Worm (Caenorhabditis elegans) whole organism, dauer: ENCODE measurements around the gene nmad-1.

Experiments
- unc-62 ChIP-seq: sonication (generic microtip); optimal IDR thresholded peaks from 2 replicates; lab custom pipeline; 2017; ENCODE audit warnings: missing biosample characterization, missing genetic modification reagents, missing genetic modification characterization

nmad-1 gene

DNA sequence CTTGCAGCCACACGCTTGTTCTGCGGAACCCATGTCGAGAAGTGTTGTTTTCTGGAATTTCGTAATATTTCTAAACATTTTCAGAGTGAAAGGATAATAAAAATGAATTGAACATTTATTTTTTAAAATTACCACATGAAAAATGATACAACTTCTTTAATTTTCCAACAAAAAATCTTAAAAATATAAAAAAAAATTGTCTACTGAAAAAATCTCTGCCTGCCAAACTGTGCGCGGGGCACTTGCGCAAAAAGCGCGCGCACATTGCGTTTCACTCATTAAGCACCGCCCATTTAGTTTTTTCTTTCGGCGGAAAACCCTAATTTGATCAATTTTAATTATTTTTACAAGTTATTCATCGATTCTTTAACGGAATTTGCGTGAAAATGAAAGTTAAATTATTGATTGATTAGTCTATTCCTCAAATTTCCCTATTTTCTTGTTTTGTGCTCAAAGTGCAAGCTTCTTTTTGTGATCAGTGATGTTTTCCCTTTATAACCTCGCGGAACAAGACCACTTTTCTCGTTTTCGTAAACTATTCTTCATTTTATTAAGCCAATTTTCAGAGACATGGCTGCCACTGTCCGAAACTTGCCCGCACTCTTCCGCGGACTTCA, at the start of gene nmad-1, which contains the start of gene hach-1:
nmad-1 (minus strand) TSS at position 51 of the 617 bp plus-strand sequence.
hach-1 (plus strand) TSS at position 567 of the 617 bp plus-strand sequence.
- TF ChIP-seq unc-62 (GFP tag; lab: Kevin White, UChicago) = no peak

DNA sequence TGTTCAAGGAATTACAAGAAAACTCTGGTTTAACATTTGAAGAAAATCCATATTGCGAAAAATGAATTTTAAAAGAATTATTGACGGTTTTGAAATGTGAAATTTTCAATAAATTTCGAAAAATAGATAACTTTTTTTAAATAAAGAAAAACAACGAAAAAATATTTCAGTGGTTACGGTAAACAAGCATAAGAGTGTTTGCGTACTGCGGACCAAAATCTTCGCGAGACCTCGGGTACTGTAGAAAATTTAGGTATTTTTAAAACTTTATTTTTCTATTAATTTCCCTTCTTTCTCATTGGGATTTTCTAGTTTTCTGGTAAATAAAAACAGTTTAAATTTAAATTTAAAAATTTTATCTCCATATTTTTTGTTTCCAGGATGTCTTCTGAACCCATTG, 49.3 kb upstream of the nmad-1 start, which contains the start of gene xnd-1:
xnd-1 (plus strand) TSS at position 381 of the 400 bp plus-strand sequence.
- TF ChIP-seq unc-62 (GFP tag; lab: Kevin White, UChicago) = no peak

DNA sequence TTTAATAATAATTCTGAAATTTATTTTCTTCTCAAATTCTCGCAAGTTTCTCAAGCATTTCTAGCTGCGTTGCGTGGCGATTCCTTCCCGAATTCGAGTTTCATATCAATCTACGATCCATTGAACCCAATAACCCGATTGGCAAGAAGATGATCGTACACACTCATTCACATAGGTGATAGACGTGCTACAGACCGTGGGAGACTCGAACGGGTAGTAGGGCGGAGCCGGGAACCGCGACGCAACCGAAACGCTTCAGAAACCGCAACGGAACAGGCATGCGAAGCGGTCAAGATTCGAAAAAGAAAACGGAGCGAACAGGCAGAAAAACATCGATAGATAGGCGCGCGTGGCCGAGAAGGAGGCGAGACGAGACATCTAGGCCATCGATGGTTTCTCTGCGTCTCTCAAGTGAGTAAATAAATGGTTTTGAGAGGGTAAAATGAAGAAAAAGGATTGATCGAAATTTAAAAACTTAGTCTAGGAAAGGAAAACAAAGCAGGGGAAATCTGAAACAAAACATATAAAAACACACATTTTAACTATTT, 48.8 kb upstream of the nmad-1 start, which contains the start of gene madf-11:
madf-11 (minus strand) TSS at position 51 of the 548 bp plus-strand sequence.
- TF ChIP-seq unc-62 (GFP tag; lab: Kevin White, UChicago) = no peak

DNA sequence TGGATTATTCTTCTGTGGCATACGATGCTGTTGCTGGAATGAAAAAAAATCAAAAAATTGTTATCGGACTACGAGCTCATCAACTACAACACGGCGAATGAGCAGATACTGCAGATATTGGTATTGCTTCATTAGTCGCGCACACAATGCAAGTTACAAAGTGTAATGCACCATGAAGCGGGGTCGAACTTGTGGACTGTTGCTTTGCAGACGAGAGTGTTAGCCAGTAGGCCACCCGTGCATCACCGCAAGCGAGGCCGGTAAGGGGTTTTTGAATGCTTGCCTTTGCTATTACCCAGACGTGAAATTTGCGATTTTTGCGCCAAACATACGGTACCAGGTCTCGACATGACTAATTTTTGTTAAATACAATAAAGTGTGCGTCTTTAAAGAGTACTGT, 47.3 kb upstream of the nmad-1 start:
- no peak for TF ChIP-seq unc-62 (GFP tag; lab: Kevin White, UChicago)

DNA sequence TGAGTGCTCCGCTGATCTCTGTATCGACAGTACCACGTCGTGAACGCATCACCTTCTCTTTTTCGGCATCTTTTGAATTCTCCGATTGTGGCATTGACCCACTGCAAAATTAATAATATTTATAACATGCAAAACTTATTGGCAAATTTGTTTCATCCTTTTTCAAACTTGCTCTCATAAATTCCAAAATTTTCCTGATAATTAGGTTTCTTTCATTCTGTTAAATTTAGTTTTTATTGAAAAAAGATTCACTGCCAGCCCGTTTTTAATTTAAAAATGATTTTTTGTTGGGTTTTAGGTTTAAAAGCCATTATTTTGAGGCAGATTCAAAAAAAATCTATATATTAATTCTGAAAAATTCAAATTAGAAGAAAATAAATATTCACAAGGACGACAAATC, 45.2 kb upstream of the nmad-1 start, which contains the start of gene wdr-37:
wdr-37 (minus strand) TSS at position 101 of the 400 bp plus-strand sequence.
- TF ChIP-seq unc-62 (GFP tag; lab: Kevin White, UChicago) = no peak

DNA sequence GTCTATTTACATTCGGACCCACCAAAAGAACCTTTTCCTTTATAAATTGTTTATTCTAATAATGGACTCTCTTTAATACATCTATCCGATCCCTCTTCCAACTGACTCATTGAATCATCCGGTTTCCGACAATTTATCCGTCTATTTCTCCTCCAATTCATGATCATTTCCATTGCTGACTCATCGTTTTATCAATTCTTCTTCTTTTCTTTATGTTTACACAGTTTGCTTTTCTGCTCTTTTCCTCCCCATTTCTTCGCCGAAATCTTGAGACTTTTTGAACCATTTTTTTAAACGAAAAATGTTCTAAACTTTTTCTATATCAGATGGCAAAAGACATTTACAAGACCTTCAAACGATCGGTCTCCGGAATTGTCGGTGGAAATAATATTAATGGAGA, 40.7 kb upstream of the nmad-1 start, which contains the start of gene ced-6:
ced-6 (plus strand) TSS at position 327 of the 400 bp plus-strand sequence.
- no peak for TF ChIP-seq unc-62 (GFP tag; lab: Kevin White, UChicago)

DNA sequence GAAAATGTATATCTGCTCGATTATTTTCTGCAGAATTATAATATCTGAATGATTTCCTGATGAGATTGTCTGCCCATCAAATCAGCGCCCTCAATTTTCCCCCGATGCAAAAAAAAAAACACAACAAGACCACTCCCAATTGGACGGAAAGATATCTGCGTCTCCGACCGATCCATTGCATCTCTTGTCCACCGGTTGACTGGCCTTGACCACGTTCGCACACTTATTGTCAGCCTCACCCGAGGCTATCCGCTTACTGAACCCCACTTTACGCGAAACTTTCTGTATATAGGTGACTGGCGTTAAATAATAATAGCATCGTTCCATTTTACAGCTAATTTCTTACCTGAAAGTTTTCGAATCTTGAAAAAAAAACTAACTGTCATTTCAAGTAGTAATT, 39.6 kb upstream of the nmad-1 start:
- no peak for TF ChIP-seq unc-62 (GFP tag; lab: Kevin White, UChicago)

DNA sequence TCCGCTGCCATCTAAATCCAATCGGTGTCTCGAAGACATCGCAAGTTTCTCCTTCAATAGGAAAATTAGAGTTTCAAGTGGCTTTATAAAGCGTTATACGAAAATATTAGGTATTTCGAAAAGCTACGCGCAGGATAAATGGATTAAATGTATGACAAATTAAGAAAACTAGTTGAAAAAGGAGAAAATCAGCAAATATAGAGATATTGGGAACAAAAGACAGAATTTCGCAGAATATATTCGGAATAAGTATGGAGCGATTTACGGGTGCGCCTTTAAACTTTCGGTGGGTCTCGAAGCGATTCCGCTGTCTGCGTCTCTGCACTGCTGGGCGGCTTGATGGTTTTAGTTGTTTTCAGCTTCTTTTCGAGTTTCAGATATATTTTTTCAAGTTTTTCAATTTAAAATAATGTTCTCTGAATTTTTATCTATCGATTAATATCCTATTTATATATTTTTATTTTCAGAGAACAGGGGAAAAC, 37.0 kb upstream of the nmad-1 start, which contains the start of the genes ddx-15 and ucr-1:
ddx-15 (minus strand) TSS at position 51 of the 482 bp plus-strand sequence.
ucr-1 (plus strand) TSS at position 468 of the 482 bp plus-strand sequence.
- TF ChIP-seq unc-62 (GFP tag; lab: Kevin White, UChicago) = no peak

DNA sequence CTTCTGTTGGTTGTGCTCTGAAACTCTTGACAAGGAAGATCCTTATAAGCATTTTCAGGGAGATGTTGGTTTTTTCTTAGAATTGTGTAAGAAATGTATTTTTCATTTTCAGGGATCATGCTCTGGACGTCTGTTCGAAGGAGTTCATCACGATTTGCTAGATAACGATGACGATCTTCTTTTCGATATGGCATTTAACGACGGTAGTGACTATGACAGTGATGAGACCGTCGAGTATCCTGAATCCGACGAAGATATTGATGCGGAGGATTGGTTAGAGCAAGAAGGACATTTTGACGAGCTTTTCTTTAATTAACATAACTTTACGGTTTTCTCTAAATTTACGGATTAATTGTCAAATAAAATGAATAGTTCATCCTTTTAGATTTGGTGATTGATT, 34.0 kb upstream of the nmad-1 start:
- no peak for TF ChIP-seq unc-62 (GFP tag; lab: Kevin White, UChicago)

DNA sequence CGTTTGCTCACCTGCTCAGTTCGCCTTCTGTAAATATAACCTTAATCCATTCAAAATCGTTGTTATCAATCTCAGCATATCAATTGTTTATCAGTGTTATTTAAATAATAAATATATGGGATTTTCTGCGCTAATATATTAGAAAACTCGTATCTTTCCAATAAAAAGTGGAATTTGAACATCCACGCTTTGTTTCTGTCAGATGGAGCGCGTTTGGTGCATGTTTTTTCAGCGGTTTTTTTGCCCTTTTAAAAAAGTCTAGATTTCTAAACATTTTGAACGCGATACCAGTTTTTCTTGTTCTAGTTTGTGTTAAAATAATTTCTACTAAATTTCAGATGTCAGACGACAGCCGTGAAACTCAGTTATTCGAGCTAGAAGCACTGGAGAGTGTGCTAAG, 32.2 kb upstream of the nmad-1 start, which contains the start of gene F56D2.2:
F56D2.2 (plus strand) TSS at position 339 of the 400 bp plus-strand sequence.
- no peak for TF ChIP-seq unc-62 (GFP tag; lab: Kevin White, UChicago)

DNA sequence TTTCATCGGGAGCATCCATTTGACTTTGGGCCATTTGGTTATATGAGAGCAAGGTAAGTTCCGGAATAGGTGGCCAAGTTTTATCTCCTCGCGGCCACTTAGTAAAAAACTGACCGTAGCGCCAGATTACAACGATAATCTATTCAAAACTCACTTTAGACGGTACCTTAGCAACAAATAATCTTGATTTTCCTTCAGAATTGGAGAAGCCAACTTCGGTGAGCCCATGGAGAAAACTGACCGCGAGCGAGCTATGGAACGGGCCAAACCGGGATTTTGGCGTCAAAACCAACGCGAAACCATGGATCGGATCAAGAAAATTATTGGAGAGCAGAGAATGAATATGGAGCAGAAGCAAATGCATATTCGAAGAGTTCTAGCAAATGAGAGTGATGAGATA, 31.0 kb upstream of the nmad-1 start:
- TF ChIP-seq unc-62 (GFP tag; lab: Kevin White, UChicago) = no peak

DNA sequence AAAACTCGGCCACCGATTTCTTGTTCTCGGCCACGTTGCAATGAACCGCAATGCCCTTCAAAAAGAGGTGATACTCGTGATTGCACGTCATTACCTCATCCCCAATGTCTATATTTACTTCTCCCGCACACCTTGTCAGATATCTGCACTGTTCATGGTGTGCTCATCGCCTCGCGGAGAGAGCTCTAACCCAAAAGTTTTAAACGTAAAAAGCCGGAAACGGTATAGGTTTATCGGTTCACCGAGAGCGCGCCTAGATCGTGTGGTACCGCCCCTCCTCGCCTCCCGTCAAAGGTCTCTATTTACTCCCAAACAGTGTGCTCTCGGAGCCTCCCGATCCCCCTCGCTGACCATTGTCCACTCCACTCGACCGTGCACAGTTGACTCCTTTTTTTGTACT, 29.9 kb upstream of the nmad-1 start, which contains the start of gene F56D2.3:
F56D2.3 (plus strand) TSS at position 301 of the 400 bp plus-strand sequence.
- no peak for TF ChIP-seq unc-62 (GFP tag; lab: Kevin White, UChicago)

DNA sequence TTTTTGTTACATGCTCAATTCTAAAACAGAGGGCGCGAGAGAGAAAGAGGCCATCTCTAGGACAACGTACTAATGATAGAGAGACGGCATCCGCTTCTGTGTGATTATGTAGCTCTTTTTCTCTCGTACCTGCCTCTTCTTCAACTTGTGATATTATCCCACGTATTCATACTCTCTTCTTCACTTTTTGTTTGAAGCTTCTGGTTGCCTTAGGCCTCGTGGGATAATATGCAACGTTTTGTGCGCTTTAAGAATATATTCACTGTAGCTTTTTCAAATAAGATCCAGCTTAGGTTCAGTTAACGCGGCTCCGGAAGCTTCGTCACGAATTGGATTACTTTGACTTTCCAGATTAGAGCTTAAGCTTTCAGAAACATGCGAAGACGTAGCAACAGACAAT, 28.0 kb upstream of the nmad-1 start, which contains the start of the genes F56D2.8 and uev-2:
F56D2.8 (minus strand) TSS at position 101 of the 400 bp plus-strand sequence.
uev-2 (plus strand) TSS at position 360 of the 400 bp plus-strand sequence.
- TF ChIP-seq unc-62 (GFP tag; lab: Kevin White, UChicago) = no peak

DNA sequence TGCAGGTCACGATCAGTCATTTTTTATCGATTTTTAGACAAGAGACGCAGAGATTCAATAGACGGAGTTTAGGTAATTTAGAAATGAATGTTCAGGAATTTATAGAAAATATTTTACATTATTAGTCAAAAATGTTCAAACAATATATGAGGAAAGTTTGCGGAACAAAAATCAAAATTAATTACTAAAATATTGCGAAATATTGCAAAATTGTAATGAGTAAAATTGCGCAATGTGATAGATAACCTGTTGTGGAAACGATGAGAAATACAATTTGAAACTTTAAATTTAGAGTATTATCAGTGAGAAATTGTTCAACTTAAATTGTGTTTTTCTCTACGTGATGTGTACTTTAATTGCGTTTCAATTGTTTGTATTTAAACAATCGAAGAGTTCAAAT, 26.3 kb upstream of the nmad-1 start, which contains the start of gene F56D2.5:
F56D2.5 (minus strand) TSS at position 371 of the 400 bp plus-strand sequence.
- no peak for TF ChIP-seq unc-62 (GFP tag; lab: Kevin White, UChicago)

DNA sequence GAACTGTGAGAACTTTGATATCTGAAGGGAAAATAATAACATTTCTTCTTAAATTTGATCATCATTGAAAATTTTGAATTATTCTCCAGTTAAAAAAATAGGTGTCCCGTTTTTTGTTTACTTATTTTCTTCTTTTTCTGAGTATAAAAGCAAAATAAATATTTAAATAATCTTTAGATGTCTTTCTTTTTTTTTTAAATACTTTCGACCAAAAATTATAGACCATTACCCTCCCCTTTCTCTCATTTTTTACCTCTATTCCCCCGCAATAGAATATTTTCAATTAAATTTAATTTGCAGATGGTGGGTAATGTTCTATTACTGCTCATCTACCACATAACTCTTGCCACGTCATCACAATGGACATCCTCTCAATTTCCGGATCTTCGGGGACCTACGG, 19.0 kb upstream of the nmad-1 start, which contains the start of gene molo-1:
molo-1 (plus strand) TSS at position 301 of the 400 bp plus-strand sequence.
- no peak for TF ChIP-seq unc-62 (GFP tag; lab: Kevin White, UChicago)

DNA sequence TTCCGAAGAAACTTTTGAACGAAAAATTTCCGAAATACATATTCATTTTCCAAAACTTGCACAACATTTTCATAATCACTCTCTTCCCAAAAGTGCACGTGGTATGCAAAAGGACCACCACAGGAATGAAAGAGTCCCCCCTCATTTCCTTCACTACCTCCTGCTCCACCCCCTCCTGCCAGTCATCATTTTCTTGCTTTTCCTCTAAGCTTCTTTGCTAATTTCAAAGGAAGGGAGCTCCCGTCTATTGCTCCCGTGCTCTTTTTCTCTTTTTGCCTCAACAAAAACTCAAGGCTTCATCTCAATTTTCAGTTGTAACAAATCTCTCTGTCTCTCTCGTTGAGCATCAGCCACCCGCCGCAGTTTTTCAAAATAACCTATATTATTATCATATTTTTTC, 18.1 kb upstream of the nmad-1 start:
- TF ChIP-seq unc-62 (GFP tag; lab: Kevin White, UChicago) = no peak
